Worm (Caenorhabditis elegans) whole organism, late embryonic: ENCODE measurements around the gene prkl-1.

Experiments
- C38D4.7 ChIP-seq: fragments of 200-800 bp; sonication (Bioruptor generic); optimal IDR thresholded peaks from 2 replicates; lab custom pipeline; 2018; ENCODE audit warnings: mild to moderate bottlenecking, missing genetic modification characterization, moderate library complexity, missing compliant biosample characterization
- F13H6.1 ChIP-seq: sonication (generic microtip); optimal IDR thresholded peaks from 2 replicates; lab custom pipeline; 2016; ENCODE audit warnings: missing genetic modification characterization, missing compliant biosample characterization
- K02D7.2 ChIP-seq: sonication (generic microtip); optimal IDR thresholded peaks from 2 replicates; lab custom pipeline; 2017; ENCODE audit warnings: mild to moderate bottlenecking, missing genetic modification characterization, missing compliant biosample characterization
- T23F11.4 ChIP-seq: fragments of 200-800 bp; sonication (Bioruptor generic); optimal IDR thresholded peaks from 2 replicates; lab custom pipeline; 2018; ENCODE audit warnings: mild to moderate bottlenecking, missing genetic modification characterization, missing compliant biosample characterization
- Y22D7AL.16 ChIP-seq: sonication (generic microtip); optimal IDR thresholded peaks from 2 replicates; lab custom pipeline; 2016; ENCODE audit warnings: missing genetic modification characterization, missing compliant biosample characterization
- ahr-1 ChIP-seq: sonication (generic microtip); optimal IDR thresholded peaks from 2 replicates; lab custom pipeline; 2016; ENCODE audit warnings: missing genetic modification characterization, missing compliant biosample characterization
- ceh-14 ChIP-seq: sonication (generic microtip); optimal IDR thresholded peaks from 2 replicates; lab custom pipeline; 2016; ENCODE audit warnings: missing genotype, missing genetic modification characterization, missing compliant biosample characterization
- ceh-18 ChIP-seq: sonication (generic microtip); optimal IDR thresholded peaks from 2 replicates; lab custom pipeline; 2016; ENCODE audit warnings: missing genetic modification characterization, missing compliant biosample characterization
- ceh-22 ChIP-seq: sonication (generic microtip); optimal IDR thresholded peaks from 2 replicates; lab custom pipeline; 2017; ENCODE audit warnings: missing biosample characterization, missing genetic modification characterization
- ceh-30 ChIP-seq: fragments of 150-350 bp; optimal IDR thresholded peaks from 2 replicates; lab custom pipeline; 2014; ENCODE audit warnings: missing biosample characterization, missing genetic modification characterization
- ceh-31 ChIP-seq: sonication (generic microtip); optimal IDR thresholded peaks from 2 replicates; lab custom pipeline; 2016; ENCODE audit warnings: missing genetic modification characterization, missing compliant biosample characterization
- ceh-34 ChIP-seq: sonication (generic microtip); optimal IDR thresholded peaks from 2 replicates; lab custom pipeline; 2016; ENCODE audit warnings: mild to moderate bottlenecking, missing genetic modification characterization, missing compliant biosample characterization
- ceh-6 ChIP-seq: fragments of 200-800 bp; sonication (Bioruptor generic); optimal IDR thresholded peaks from 2 replicates; lab custom pipeline; 2018; ENCODE audit warnings: mild to moderate bottlenecking, missing genetic modification characterization, missing compliant biosample characterization
- che-1 ChIP-seq: sonication (generic microtip); optimal IDR thresholded peaks from 2 replicates; lab custom pipeline; 2016; ENCODE audit warnings: mild to moderate bottlenecking, missing genetic modification characterization, missing compliant biosample characterization
- elt-2 ChIP-seq: sonication (generic microtip); optimal IDR thresholded peaks from 2 replicates; lab custom pipeline; 2016; ENCODE audit warnings: missing genetic modification reagents, missing genetic modification characterization, missing compliant biosample characterization
- fkh-10 ChIP-seq: fragments of 150-350 bp; optimal IDR thresholded peaks from 2 replicates; lab custom pipeline; 2014; ENCODE audit warnings: missing biosample characterization, missing genetic modification reagents, missing genetic modification characterization
- hlh-13 ChIP-seq: fragments of 200-800 bp; sonication (Bioruptor generic); optimal IDR thresholded peaks from 2 replicates; lab custom pipeline; 2018; ENCODE audit warnings: mild to moderate bottlenecking, missing genetic modification characterization, missing compliant biosample characterization
- hlh-30 ChIP-seq: sonication (generic microtip); optimal IDR thresholded peaks from 2 replicates; lab custom pipeline; 2017; ENCODE audit warnings: antibody characterized with exemption, missing genetic modification characterization, missing compliant biosample characterization; ENCODE audit not compliant: insufficient read depth
- lim-6 ChIP-seq: sonication (generic microtip); optimal IDR thresholded peaks from 2 replicates; lab custom pipeline; 2016; ENCODE audit warnings: missing genetic modification characterization, missing compliant biosample characterization
- lin-11 ChIP-seq: fragments of 200-800 bp; sonication (Bioruptor generic); optimal IDR thresholded peaks from 2 replicates; lab custom pipeline; 2018; ENCODE audit warnings: mild to moderate bottlenecking, missing genetic modification characterization, missing compliant biosample characterization
- mec-3 ChIP-seq: sonication (generic microtip); optimal IDR thresholded peaks from 2 replicates; lab custom pipeline; 2016; ENCODE audit warnings: borderline replicate concordance, missing genetic modification characterization, missing compliant biosample characterization
- nhr-11 ChIP-seq: fragments of 150-350 bp; optimal IDR thresholded peaks from 2 replicates; lab custom pipeline; 2014; ENCODE audit warnings: missing biosample characterization, missing genetic modification characterization
- nhr-232 ChIP-seq: sonication (generic microtip); optimal IDR thresholded peaks from 2 replicates; lab custom pipeline; 2016; ENCODE audit warnings: missing genetic modification characterization, missing compliant biosample characterization
- npax-4 ChIP-seq: sonication (generic microtip); optimal IDR thresholded peaks from 2 replicates; lab custom pipeline; 2016; ENCODE audit warnings: missing genetic modification characterization, missing compliant biosample characterization
- odd-2 ChIP-seq: sonication (generic microtip); optimal IDR thresholded peaks from 2 replicates; lab custom pipeline; 2017; ENCODE audit warnings: antibody characterized with exemption, mild to moderate bottlenecking, missing genetic modification characterization, missing compliant biosample characterization
- pax-1 ChIP-seq: fragments of 150-350 bp; optimal IDR thresholded peaks from 2 replicates; lab custom pipeline; 2014; ENCODE audit warnings: missing biosample characterization, missing genetic modification characterization
- pha-2 ChIP-seq: sonication (generic microtip); optimal IDR thresholded peaks from 2 replicates; lab custom pipeline; 2017; ENCODE audit warnings: mild to moderate bottlenecking, missing genetic modification characterization, missing compliant biosample characterization
- pha-4 ChIP-seq: fragments of 150-350 bp; optimal IDR thresholded peaks from 2 replicates; lab custom pipeline; 2018; ENCODE audit warnings: missing biosample characterization, missing genetic modification reagents, missing genetic modification characterization
- rnt-1 ChIP-seq: sonication (generic microtip); optimal IDR thresholded peaks from 2 replicates; lab custom pipeline; 2016; ENCODE audit warnings: missing genetic modification characterization, missing compliant biosample characterization
- sox-2 ChIP-seq: fragments of 200-800 bp; sonication (Bioruptor generic); IDR thresholded peaks from 2 replicates; pipeline ENCODE4 v1.3.6; 2022; ENCODE audit warnings: missing genetic modification reagents, missing genetic modification characterization, missing compliant biosample characterization
- sox-4 ChIP-seq: sonication (generic microtip); optimal IDR thresholded peaks from 2 replicates; lab custom pipeline; 2017; ENCODE audit warnings: mild to moderate bottlenecking, missing genetic modification characterization, inconsistent platforms, missing compliant biosample characterization
- syd-9 ChIP-seq: sonication (generic microtip); optimal IDR thresholded peaks from 2 replicates; lab custom pipeline; 2016; ENCODE audit warnings: mild to moderate bottlenecking, missing genetic modification characterization, moderate library complexity, missing compliant biosample characterization
- tbx-2 ChIP-seq: sonication (generic microtip); optimal IDR thresholded peaks from 2 replicates; lab custom pipeline; 2016; ENCODE audit warnings: missing genetic modification characterization, missing compliant biosample characterization
- ttx-3 ChIP-seq: sonication (generic microtip); optimal IDR thresholded peaks from 2 replicates; lab custom pipeline; 2016; ENCODE audit warnings: missing genetic modification reagents, missing genetic modification characterization, missing compliant biosample characterization
- unc-3 ChIP-seq, 2 experiments: fragments of 200-800 bp in 1 of 2; sonication (Bioruptor generic) in 1 of 2; sonication (generic microtip) in 1 of 2; conservative IDR thresholded peaks in 1 of 2; optimal IDR thresholded peaks in 1 of 2; 2 replicates each; pipeline versions ENCODE4 v1.3.6 to Lab custom; 2016 to 2022; ENCODE audit warnings: missing compliant biosample characterization in 2 of 2, missing genetic modification characterization in 2 of 2, missing genetic modification reagents in 1 of 2
- unc-42 ChIP-seq: sonication (generic microtip); optimal IDR thresholded peaks from 2 replicates; lab custom pipeline; 2016; ENCODE audit warnings: missing genotype, missing genetic modification characterization, missing compliant biosample characterization
- unc-55 ChIP-seq: sonication (generic microtip); optimal IDR thresholded peaks from 2 replicates; lab custom pipeline; 2017; ENCODE audit warnings: missing biosample characterization, missing genetic modification reagents, missing genetic modification characterization
- unc-86 ChIP-seq: sonication (generic microtip); optimal IDR thresholded peaks from 2 replicates; lab custom pipeline; 2016; ENCODE audit warnings: missing genetic modification characterization, missing compliant biosample characterization
- zip-5 ChIP-seq: sonication (generic microtip); optimal IDR thresholded peaks from 2 replicates; lab custom pipeline; 2016; ENCODE audit warnings: missing genetic modification characterization, missing compliant biosample characterization

The prkl-1 gene

DNA sequence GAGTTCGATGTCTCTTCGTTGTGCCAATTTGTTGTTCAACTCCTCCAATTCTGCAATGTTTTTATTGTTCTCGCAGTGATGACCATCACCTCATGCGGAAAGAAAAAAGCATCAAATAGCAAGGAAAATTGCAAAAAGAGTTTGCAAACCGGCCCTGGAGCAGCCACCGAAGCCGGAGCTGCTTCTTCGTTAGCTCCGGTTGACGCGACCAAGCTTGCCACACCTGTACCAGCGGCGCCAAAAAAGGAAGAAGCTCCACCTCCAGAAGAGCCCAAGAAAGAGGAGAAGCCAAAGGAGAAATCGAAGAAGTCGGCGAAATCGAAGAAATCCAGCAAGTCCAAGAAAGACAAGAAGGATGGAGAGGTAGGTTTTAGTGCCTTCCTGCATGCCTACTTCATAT is 23.5 kb upstream of the prkl-1 start:
- TF ChIP-seq sox-4 (tag; lab: Kevin White, UChicago) (no peak), ceh-6 (GFP tag; lab: Kevin White, UChicago) (no peak), pax-1 (no peak), unc-3 (GFP tag; conservative IDR thresholded peaks at IDR 0.05; lab: Robert Waterston, UW) (no peak), unc-3 (tag; optimal IDR thresholded peaks at IDR 0.05; lab: Kevin White, UChicago) (no peak), K02D7.2 (no peak), lim-6 (tag; lab: Kevin White, UChicago) (no peak), elt-2 (tag; lab: Kevin White, UChicago) (no peak), unc-55 (GFP tag; lab: Kevin White, UChicago) (no peak), sox-2 (GFP tag; lab: Robert Waterston, UW) (no peak), ceh-22 (tag; lab: Kevin White, UChicago) (no peak), che-1 (tag; lab: Kevin White, UChicago) (no peak), npax-4 (tag; lab: Kevin White, UChicago) (no peak)

- TF ChIP-seq nhr-11 (tag; lab: Kevin White, UChicago) (no peak), ahr-1 (tag; lab: Kevin White, UChicago) (no peak), pha-2 (tag; lab: Kevin White, UChicago) (no peak), ceh-34 (tag; lab: Kevin White, UChicago) (no peak), C38D4.7 (GFP tag; lab: Kevin White, UChicago) (no peak), hlh-13 (GFP tag; lab: Kevin White, UChicago) (no peak), mec-3 (tag; lab: Kevin White, UChicago) (no peak), ceh-6 (GFP tag; lab: Kevin White, UChicago) (no peak), ceh-22 (tag; lab: Kevin White, UChicago) (no peak), ttx-3 (no peak), unc-42 (no peak), pha-4 (tag; lab: Kevin White, UChicago) (no peak), rnt-1 (tag; lab: Kevin White, UChicago) (no peak), lim-6 (tag; lab: Kevin White, UChicago) (no peak), Y22D7AL.16 (tag; lab: Kevin White, UChicago) (no peak), fkh-10 (GFP tag; lab: Kevin White, UChicago) (no peak), tbx-2 (tag; lab: Kevin White, UChicago) (no peak), F13H6.1 (tag; lab: Kevin White, UChicago) (no peak), syd-9 (tag; lab: Kevin White, UChicago) (no peak), ceh-31 (no peak)
These were observed 22.8 kb upstream of the prkl-1 start, which contains the start of gene C25A8.2 for ce11 chrIV:7009531-7009930. TSS of gene C25A8.2 (plus strand) at chrIV:7009831.

- TF ChIP-seq unc-86 (tag; lab: Kevin White, UChicago) (no peak), hlh-30 (tag; lab: Kevin White, UChicago) (no peak), K02D7.2 (no peak), odd-2 (tag; lab: Kevin White, UChicago) (no peak), elt-2 (tag; lab: Kevin White, UChicago) (no peak), T23F11.4 (GFP tag; lab: Kevin White, UChicago) (no peak), sox-2 (GFP tag; lab: Robert Waterston, UW) (no peak), pha-2 (tag; lab: Kevin White, UChicago) (no peak), zip-5 (no peak), ceh-14 (tag; lab: Kevin White, UChicago) (no peak), lin-11 (no peak), C38D4.7 (GFP tag; lab: Kevin White, UChicago) (no peak), tbx-2 (tag; lab: Kevin White, UChicago) (no peak), Y22D7AL.16 (tag; lab: Kevin White, UChicago) (no peak), ceh-18 (tag; lab: Kevin White, UChicago) (no peak), ceh-30 (tag; lab: Kevin White, UChicago) (no peak), ttx-3 (no peak), ceh-31 (no peak), nhr-232 (tag; lab: Kevin White, UChicago) (no peak)
These were observed 16.6 kb upstream of the prkl-1 start, which contains the start of gene cht-3 for ce11 chrIV:7003323-7003722. TSS of gene cht-3 (plus strand) at chrIV:7003623.
